Worm (Caenorhabditis elegans) whole organism, young adult: ENCODE results near the gene W06A7.2.

ENCODE experiments used
- B0019.2 ChIP-seq: fragments of 200-800 bp; sonication (Bioruptor generic); conservative IDR thresholded peaks from 2 replicates; pipeline ENCODE4 v1.3.6; 2022; ENCODE audit warnings: missing genetic modification reagents, missing genetic modification characterization, missing compliant biosample characterization
- B0035.1 ChIP-seq: sonication (generic microtip); optimal IDR thresholded peaks from 2 replicates; lab custom pipeline; 2016; ENCODE audit warnings: missing genetic modification characterization, mild to moderate bottlenecking, missing compliant biosample characterization, missing genotype, missing genetic modification reagents
- B0261.1 ChIP-seq: sonication (generic microtip); optimal IDR thresholded peaks from 2 replicates; lab custom pipeline; 2016; ENCODE audit warnings: mild to moderate bottlenecking, missing genetic modification characterization, moderate library complexity, missing compliant biosample characterization
- B0336.3 ChIP-seq: fragments of 200-800 bp; sonication (Bioruptor generic); IDR thresholded peaks from 2 replicates; pipeline ENCODE4 v1.3.6; 2022; ENCODE audit warnings: missing genetic modification characterization, missing compliant biosample characterization
- F10E7.11 ChIP-seq: sonication (generic microtip); optimal IDR thresholded peaks from 2 replicates; lab custom pipeline; 2017; ENCODE audit warnings: mild to moderate bottlenecking, missing genetic modification characterization, moderate library complexity, missing compliant biosample characterization
- F33H1.4 ChIP-seq: fragments of 200-800 bp; sonication (Bioruptor generic); IDR thresholded peaks from 2 replicates; pipeline ENCODE4 v1.3.6; 2022; ENCODE audit warnings: missing genetic modification reagents, missing genetic modification characterization, missing compliant biosample characterization
- F39B2.1 ChIP-seq: fragments of 200-800 bp; sonication (Bioruptor generic); IDR thresholded peaks from 2 replicates; pipeline ENCODE4 v1.3.6; 2022; ENCODE audit warnings: missing genetic modification reagents, missing genetic modification characterization, missing compliant biosample characterization
- F52B5.7 ChIP-seq: sonication (generic microtip); optimal IDR thresholded peaks from 2 replicates; lab custom pipeline; 2016; ENCODE audit warnings: mild to moderate bottlenecking, missing genetic modification characterization, missing compliant biosample characterization
- Y53F4B.3 ChIP-seq: fragments of 200-800 bp; sonication (Bioruptor generic); IDR thresholded peaks from 2 replicates; pipeline ENCODE4 v1.3.6; 2022; ENCODE audit warnings: missing genetic modification reagents, missing genetic modification characterization, missing compliant biosample characterization
- Y53G8AR.9 ChIP-seq: fragments of 200-800 bp; sonication (Bioruptor generic); conservative IDR thresholded peaks from 2 replicates; pipeline ENCODE4 v1.3.6; 2022; ENCODE audit warnings: missing genetic modification reagents, missing genetic modification characterization, missing compliant biosample characterization
- Y67H2A.10 ChIP-seq: fragments of 200-800 bp; sonication (Bioruptor generic); conservative IDR thresholded peaks from 2 replicates; pipeline ENCODE4 v1.3.6; 2022; ENCODE audit warnings: missing genetic modification reagents, missing genetic modification characterization, missing compliant biosample characterization
- akir-1 ChIP-seq: fragments of 200-800 bp; sonication (Bioruptor generic); optimal IDR thresholded peaks from 2 replicates; lab custom pipeline; 2018; ENCODE audit warnings: mild to moderate bottlenecking, missing genetic modification characterization, moderate library complexity, missing compliant biosample characterization
- aptf-3 ChIP-seq: fragments of 200-800 bp; sonication (Bioruptor generic); IDR thresholded peaks from 2 replicates; pipeline ENCODE4 v1.3.6; 2022; ENCODE audit warnings: missing genetic modification characterization, missing compliant biosample characterization
- atf-7 ChIP-seq: sonication (generic microtip); optimal IDR thresholded peaks from 2 replicates; lab custom pipeline; 2017; ENCODE audit warnings: mild to moderate bottlenecking, missing genetic modification characterization, missing compliant biosample characterization
- athp-1 ChIP-seq: sonication (generic microtip); optimal IDR thresholded peaks from 2 replicates; lab custom pipeline; 2017; ENCODE audit warnings: mild to moderate bottlenecking, missing genetic modification characterization, missing compliant biosample characterization
- attf-5 ChIP-seq: fragments of 200-800 bp; sonication (Bioruptor generic); optimal IDR thresholded peaks from 2 replicates; lab custom pipeline; 2018; ENCODE audit warnings: mild to moderate bottlenecking, missing genetic modification characterization, missing compliant biosample characterization
- bed-2 ChIP-seq: fragments of 200-800 bp; sonication (Bioruptor generic); IDR thresholded peaks from 2 replicates; pipeline ENCODE4 v1.3.6; 2022; ENCODE audit warnings: missing genetic modification reagents, missing genetic modification characterization, missing compliant biosample characterization
- ccch-3 ChIP-seq: fragments of 200-800 bp; sonication (Bioruptor generic); optimal IDR thresholded peaks from 2 replicates; lab custom pipeline; 2018; ENCODE audit warnings: mild to moderate bottlenecking, missing genetic modification characterization, missing compliant biosample characterization
- ceh-27 ChIP-seq: fragments of 200-800 bp; sonication (Bioruptor generic); optimal IDR thresholded peaks from 2 replicates; lab custom pipeline; 2018; ENCODE audit warnings: mild to moderate bottlenecking, missing genetic modification characterization, moderate library complexity, missing compliant biosample characterization
- ceh-40 ChIP-seq: fragments of 200-800 bp; sonication (Bioruptor generic); IDR thresholded peaks from 2 replicates; pipeline ENCODE4 v1.3.6; 2022; ENCODE audit warnings: missing genetic modification characterization, missing compliant biosample characterization
- ceh-79 ChIP-seq: sonication (generic microtip); optimal IDR thresholded peaks from 2 replicates; lab custom pipeline; 2017; ENCODE audit warnings: mild to moderate bottlenecking, missing genetic modification characterization, missing compliant biosample characterization
- dox-1 ChIP-seq: fragments of 200-800 bp; sonication (Bioruptor generic); IDR thresholded peaks from 2 replicates; pipeline ENCODE4 v1.3.6; 2022; ENCODE audit warnings: missing genetic modification reagents, missing genetic modification characterization, missing compliant biosample characterization
- efl-1 ChIP-seq: fragments of 150-350 bp; optimal IDR thresholded peaks from 2 replicates; lab custom pipeline; 2014; ENCODE audit warnings: missing biosample characterization, missing genetic modification reagents, missing genetic modification characterization
- egrh-3 ChIP-seq: fragments of 200-800 bp; sonication (Bioruptor generic); IDR thresholded peaks from 2 replicates; pipeline ENCODE4 v1.3.6; 2022; ENCODE audit warnings: missing genetic modification reagents, missing genetic modification characterization, missing compliant biosample characterization
- gei-17 ChIP-seq: fragments of 200-800 bp; sonication (Bioruptor generic); optimal IDR thresholded peaks from 2 replicates; lab custom pipeline; 2018; ENCODE audit warnings: mild to moderate bottlenecking, missing genetic modification characterization, missing compliant biosample characterization
- him-1 ChIP-seq: sonication (generic microtip); optimal IDR thresholded peaks from 2 replicates; lab custom pipeline; 2016; ENCODE audit warnings: missing genotype, missing genetic modification reagents, missing genetic modification characterization, missing compliant biosample characterization
- hsf-1 ChIP-seq: fragments of 200-800 bp; sonication (Bioruptor generic); IDR thresholded peaks from 2 replicates; pipeline ENCODE4 v1.3.6; 2022; ENCODE audit warnings: missing genetic modification reagents, missing genetic modification characterization, missing compliant biosample characterization
- let-607 ChIP-seq, 2 experiments: fragments of 200-800 bp in 1 of 2; sonication (Bioruptor generic) in 1 of 2; sonication (generic microtip) in 1 of 2; optimal IDR thresholded peaks; 2 replicates each; lab custom pipeline; 2016 to 2018; ENCODE audit warnings: mild to moderate bottlenecking in 2 of 2, missing compliant biosample characterization in 2 of 2, missing genetic modification characterization in 2 of 2, moderate library complexity in 2 of 2, missing genotype in 1 of 2
- lin-26 ChIP-seq: fragments of 200-800 bp; sonication (Bioruptor generic); IDR thresholded peaks from 2 replicates; pipeline ENCODE4 v1.3.6; 2022; ENCODE audit warnings: missing genetic modification reagents, missing genetic modification characterization, missing compliant biosample characterization
- lin-40 ChIP-seq: sonication (generic microtip); optimal IDR thresholded peaks from 2 replicates; lab custom pipeline; 2016; ENCODE audit warnings: missing genetic modification characterization, mild to moderate bottlenecking, missing compliant biosample characterization, missing genotype, missing genetic modification reagents
- madf-3 ChIP-seq: fragments of 200-800 bp; sonication (Bioruptor generic); IDR thresholded peaks from 2 replicates; pipeline ENCODE4 v1.3.6; 2022; ENCODE audit warnings: missing genetic modification reagents, missing genetic modification characterization, missing compliant biosample characterization
- madf-6 ChIP-seq: fragments of 200-800 bp; sonication (Bioruptor generic); IDR thresholded peaks from 2 replicates; pipeline ENCODE4 v1.3.6; 2022; ENCODE audit warnings: missing genetic modification reagents, missing genetic modification characterization, missing compliant biosample characterization
- nfya-1 ChIP-seq: sonication (generic microtip); optimal IDR thresholded peaks from 2 replicates; lab custom pipeline; 2017; ENCODE audit warnings: antibody characterized with exemption, missing compliant biosample characterization, missing genetic modification characterization, borderline replicate concordance; ENCODE audit not compliant: insufficient read depth
- nfya-2 ChIP-seq: fragments of 200-800 bp; sonication (Bioruptor generic); IDR thresholded peaks from 2 replicates; pipeline ENCODE4 v1.3.6; 2022; ENCODE audit warnings: missing genetic modification reagents, missing genetic modification characterization, missing compliant biosample characterization
- nfyb-1 ChIP-seq: fragments of 200-800 bp; sonication (Bioruptor generic); IDR thresholded peaks from 2 replicates; pipeline ENCODE4 v1.3.6; 2022; ENCODE audit warnings: missing genetic modification reagents, missing genetic modification characterization, missing compliant biosample characterization
- nhr-179 ChIP-seq: sonication (generic microtip); optimal IDR thresholded peaks from 2 replicates; lab custom pipeline; 2016; ENCODE audit warnings: mild to moderate bottlenecking, missing genetic modification characterization, missing compliant biosample characterization
- nhr-80 ChIP-seq: sonication (generic microtip); optimal IDR thresholded peaks from 2 replicates; lab custom pipeline; 2016; ENCODE audit warnings: missing genetic modification characterization, missing compliant biosample characterization
- pbrm-1 ChIP-seq: fragments of 200-800 bp; sonication (Bioruptor generic); IDR thresholded peaks from 2 replicates; pipeline ENCODE4 v1.3.6; 2022; ENCODE audit warnings: missing genetic modification reagents, missing genetic modification characterization, missing compliant biosample characterization
- rec-8 ChIP-seq, 2 experiments: sonication (generic microtip); optimal IDR thresholded peaks; 2 replicates each; lab custom pipeline; 2016; ENCODE audit warnings: mild to moderate bottlenecking in 2 of 2, missing genetic modification characterization in 2 of 2, missing genetic modification reagents in 2 of 2, missing genotype in 2 of 2, missing biosample characterization in 1 of 2, missing compliant biosample characterization in 1 of 2, moderate library complexity in 1 of 2
- repo-1 ChIP-seq: sonication (generic microtip); optimal IDR thresholded peaks from 2 replicates; lab custom pipeline; 2017; ENCODE audit warnings: mild to moderate bottlenecking, missing genetic modification characterization, missing compliant biosample characterization
- snpc-4 ChIP-seq, 5 experiments: fragments of 150-350 bp in 1 of 5; sonication (generic microtip) in 4 of 5; optimal IDR thresholded peaks; 2 replicates each; lab custom pipeline; 2014 to 2018; ENCODE audit warnings: missing genetic modification characterization in 5 of 5, missing biosample characterization in 3 of 5, antibody characterized with exemption in 2 of 5, mild to moderate bottlenecking in 2 of 5, missing compliant biosample characterization in 2 of 5, missing genotype in 2 of 5, moderate library complexity in 2 of 5, missing genetic modification reagents in 1 of 5
- tbx-9 ChIP-seq: sonication (generic microtip); optimal IDR thresholded peaks from 2 replicates; lab custom pipeline; 2016; ENCODE audit warnings: borderline replicate concordance, missing genetic modification characterization, inconsistent platforms, missing compliant biosample characterization
- unc-62 ChIP-seq: fragments of 150-350 bp; optimal IDR thresholded peaks from 2 replicates; lab custom pipeline; 2014; ENCODE audit warnings: missing biosample characterization, missing genetic modification reagents, missing genetic modification characterization
- ztf-25 ChIP-seq: fragments of 200-800 bp; sonication (Bioruptor generic); IDR thresholded peaks from 2 replicates; pipeline ENCODE4 v1.3.6; 2022; ENCODE audit warnings: missing genetic modification reagents, missing genetic modification characterization, missing compliant biosample characterization
- ztf-28 ChIP-seq: fragments of 200-800 bp; sonication (Bioruptor generic); IDR thresholded peaks from 2 replicates; pipeline ENCODE4 v1.3.6; 2022; ENCODE audit warnings: missing genetic modification reagents, missing genetic modification characterization, missing compliant biosample characterization

The W06A7.2 gene

ce11 chrV:14828407-14828806 is 6.8 kb downstream of the W06A7.2 start (continued):
- TF ChIP-seq B0035.1 (tag; lab: Kevin White, UChicago) (no peak), ceh-27 (GFP tag; lab: Kevin White, UChicago) (no peak), lin-26 (GFP tag; lab: Robert Waterston, UW) (no peak), lin-40 (tag; lab: Kevin White, UChicago) (peak; percentile 14), madf-3 (GFP tag; lab: Robert Waterston, UW) (peak; percentile 76; the same call in 1 of the 2 replicates), F52B5.7 (tag; lab: Kevin White, UChicago) (peak; percentile 42), ztf-28 (GFP tag; lab: Robert Waterston, UW) (no peak), nfyb-1 (GFP tag; lab: Robert Waterston, UW) (no peak; the same call in 1 of the 2 replicates), Y53F4B.3 (no peak), snpc-4 (GFP tag; optimal IDR thresholded peaks at IDR 0.05; lab: Kevin White, UChicago) (no peak), snpc-4 (tag; optimal IDR thresholded peaks at IDR 0.05; lab: Kevin White, UChicago) (peak in 1 of 4 experiments; percentile 33), hsf-1 (GFP tag; lab: Robert Waterston, UW) (no peak), ccch-3 (GFP tag; lab: Kevin White, UChicago) (no peak), repo-1 (peak; percentile 74), B0336.3 (GFP tag; lab: Robert Waterston, UW) (peak; percentile 79), egrh-3 (GFP tag; lab: Robert Waterston, UW) (no peak), B0019.2 (no peak), let-607 (tag; optimal IDR thresholded peaks at IDR 0.05; lab: Kevin White, UChicago) (peak in 1 of 2 experiments; percentile 9), attf-5 (GFP tag; lab: Kevin White, UChicago) (no peak), akir-1 (GFP tag; lab: Kevin White, UChicago) (no peak), bed-2 (no peak), ztf-25 (GFP tag; lab: Robert Waterston, UW) (no peak), efl-1 (peak; percentile 1), B0261.1 (tag; lab: Kevin White, UChicago) (no peak), nhr-179 (no peak), pbrm-1 (0 out of 2 replicates have a peak, but pooled peaks have one; percentile 28), aptf-3 (GFP tag; lab: Robert Waterston, UW) (no peak), tbx-9 (tag; lab: Kevin White, UChicago) (no peak), F33H1.4 (peak; percentile 22; the same call in 1 of the 2 replicates), ceh-79 (no peak), ceh-40 (GFP tag; lab: Robert Waterston, UW) (no peak), nhr-80 (tag; lab: Kevin White, UChicago) (no peak), nfya-2 (no peak), Y53G8AR.9 (GFP tag; lab: Robert Waterston, UW) (peak; percentile 71; the same call in 1 of the 2 replicates), rec-8 (tag; optimal IDR thresholded peaks at IDR 0.05; lab: Kevin White, UChicago) (no peak), F39B2.1 (no peak), atf-7 (peak; percentile 50), Y67H2A.10 (GFP tag; lab: Robert Waterston, UW) (0 out of 2 replicates have a peak, but pooled peaks have one; percentile 22), F10E7.11 (peak; percentile 50), unc-62 (GFP tag; lab: Kevin White, UChicago) (no peak), madf-6 (GFP tag; lab: Robert Waterston, UW) (no peak; the same call in 1 of the 2 replicates), nfya-1 (tag; lab: Kevin White, UChicago) (no peak), gei-17 (GFP tag; lab: Kevin White, UChicago) (no peak), dox-1 (GFP tag; lab: Robert Waterston, UW) (no peak), him-1 (tag; lab: Kevin White, UChicago) (no peak), athp-1 (tag; lab: Kevin White, UChicago) (no peak)
